Fruit fly (Drosophila melanogaster) whole organism, embryonic: ENCODE measurements around the gene Hexo1.
A peak's percentile ranks its signal among the peaks of the same experiment; 100 is the strongest.

Experiments
- ATbp ChIP-seq: fragments of 200-800 bp; sonication (Bioruptor generic); optimal IDR thresholded peaks from 2 replicates; lab custom pipeline; 2017; ENCODE audit warnings: missing biosample characterization, mild to moderate bottlenecking, missing genetic modification characterization, missing genetic modification reagents
- Antp ChIP-seq: fragments of 200-800 bp; sonication (Bioruptor generic); optimal IDR thresholded peaks from 3 replicates; lab custom pipeline; 2016; ENCODE audit warnings: missing biosample characterization, missing genetic modification characterization
- Atf-2 ChIP-seq: fragments of 200-800 bp; sonication (Bioruptor generic); optimal IDR thresholded peaks from 2 replicates; lab custom pipeline; 2016; ENCODE audit warnings: missing biosample characterization, missing genetic modification characterization
- Blimp-1 ChIP-seq: fragments of 200-800 bp; sonication (Bioruptor generic); optimal IDR thresholded peaks from 3 replicates; lab custom pipeline; 2018; ENCODE audit warnings: missing biosample characterization, missing genetic modification characterization, mild to moderate bottlenecking, moderate library complexity, missing genetic modification reagents
- BtbVII ChIP-seq: fragments of 200-800 bp; sonication (Bioruptor generic); optimal IDR thresholded peaks from 3 replicates; lab custom pipeline; 2017; ENCODE audit warnings: missing biosample characterization, mild to moderate bottlenecking, missing genetic modification characterization
- C15 ChIP-seq: fragments of 200-800 bp; sonication (Bioruptor generic); IDR thresholded peaks from 3 replicates; pipeline ENCODE4 v1.3.6; 2022; ENCODE audit warnings: missing biosample characterization, missing genetic modification characterization
- CG10209 ChIP-seq: fragments of 200-800 bp; sonication (Bioruptor generic); optimal IDR thresholded peaks from 3 replicates; lab custom pipeline; 2017; ENCODE audit warnings: missing biosample characterization, mild to moderate bottlenecking, missing genetic modification characterization, missing genetic modification reagents
- CG10431 ChIP-seq: fragments of 200-800 bp; sonication (Bioruptor generic); optimal IDR thresholded peaks from 3 replicates; lab custom pipeline; 2018; ENCODE audit warnings: missing biosample characterization, mild to moderate bottlenecking, missing genetic modification characterization
- CG12299 ChIP-seq: fragments of 200-800 bp; sonication (Bioruptor generic); optimal IDR thresholded peaks from 2 replicates; lab custom pipeline; 2018; ENCODE audit warnings: missing biosample characterization, mild to moderate bottlenecking, missing genetic modification characterization
- CG12942 ChIP-seq: fragments of 200-800 bp; sonication (Bioruptor generic); optimal IDR thresholded peaks from 3 replicates; lab custom pipeline; 2016; ENCODE audit warnings: missing biosample characterization, missing genetic modification characterization
- CG13123 ChIP-seq: fragments of 200-800 bp; sonication (Bioruptor generic); optimal IDR thresholded peaks from 2 replicates; lab custom pipeline; 2016; ENCODE audit warnings: missing biosample characterization, missing genetic modification characterization
- CG14860 ChIP-seq: fragments of 200-800 bp; sonication (Bioruptor generic); IDR thresholded peaks from 3 replicates; pipeline ENCODE4 v1.3.6; 2022; ENCODE audit warnings: missing biosample characterization, missing genetic modification characterization; ENCODE audit not compliant: partially characterized antibody
- CG15011 ChIP-seq: fragments of 200-800 bp; sonication (Bioruptor generic); optimal IDR thresholded peaks from 3 replicates; lab custom pipeline; 2018; ENCODE audit warnings: missing biosample characterization, mild to moderate bottlenecking, missing genetic modification characterization
- CG15269 ChIP-seq: fragments of 200-800 bp; sonication (Bioruptor generic); optimal IDR thresholded peaks from 2 replicates; lab custom pipeline; 2018; ENCODE audit warnings: missing biosample characterization, mild to moderate bottlenecking, missing genetic modification characterization, moderate library complexity
- CG1603 ChIP-seq: fragments of 200-800 bp; sonication (Bioruptor generic); optimal IDR thresholded peaks from 2 replicates; lab custom pipeline; 2019; ENCODE audit warnings: missing biosample characterization, mild to moderate bottlenecking, missing genetic modification characterization, moderate library complexity
- CG16813 ChIP-seq: fragments of 200-800 bp; sonication (Bioruptor generic); IDR thresholded peaks from 3 replicates; pipeline ENCODE4 v1.3.6; 2022; ENCODE audit warnings: missing biosample characterization, missing genetic modification characterization; ENCODE audit not compliant: partially characterized antibody
- CG17359 ChIP-seq: fragments of 200-800 bp; sonication (Bioruptor generic); optimal IDR thresholded peaks from 3 replicates; lab custom pipeline; 2018; ENCODE audit warnings: missing biosample characterization, mild to moderate bottlenecking, missing genetic modification characterization, moderate library complexity
- CG17385 ChIP-seq: fragments of 200-800 bp; sonication (Bioruptor generic); optimal IDR thresholded peaks from 3 replicates; lab custom pipeline; 2018; ENCODE audit warnings: missing biosample characterization, mild to moderate bottlenecking, missing genetic modification characterization
- CG17912 ChIP-seq: fragments of 200-800 bp; sonication (Bioruptor generic); optimal IDR thresholded peaks from 2 replicates; lab custom pipeline; 2018; ENCODE audit warnings: missing biosample characterization, mild to moderate bottlenecking, missing genetic modification characterization
- CG18476 ChIP-seq: fragments of 200-800 bp; sonication (Bioruptor generic); optimal IDR thresholded peaks from 2 replicates; lab custom pipeline; 2016; ENCODE audit warnings: missing biosample characterization, mild to moderate bottlenecking, missing genetic modification characterization
- CG30403 ChIP-seq: fragments of 200-800 bp; sonication (Bioruptor generic); optimal IDR thresholded peaks from 3 replicates; lab custom pipeline; 2016; ENCODE audit warnings: missing biosample characterization, missing genetic modification characterization
- CG31365 ChIP-seq: fragments of 200-800 bp; sonication (Bioruptor generic); optimal IDR thresholded peaks from 2 replicates; lab custom pipeline; 2018; ENCODE audit warnings: missing biosample characterization, mild to moderate bottlenecking, missing genetic modification characterization
- CG7839 ChIP-seq: fragments of 200-800 bp; sonication (Bioruptor generic); optimal IDR thresholded peaks from 3 replicates; lab custom pipeline; 2018; ENCODE audit warnings: missing biosample characterization, mild to moderate bottlenecking, missing genetic modification characterization, moderate library complexity
- CG8290 ChIP-seq, 3 experiments: fragments of 200-800 bp; sonication (Bioruptor generic); optimal IDR thresholded peaks; 2 replicates each; lab custom pipeline; 2016 to 2019; ENCODE audit warnings: missing biosample characterization in 3 of 3, missing genetic modification characterization in 3 of 3, mild to moderate bottlenecking in 2 of 3, moderate library complexity in 1 of 3
- D19A ChIP-seq: fragments of 200-800 bp; optimal IDR thresholded peaks from 3 replicates; lab custom pipeline; 2019; ENCODE audit warnings: missing biosample characterization, mild to moderate bottlenecking, missing genetic modification characterization, moderate library complexity
- Dfd ChIP-seq, 2 experiments: fragments of >200 bp; optimal IDR thresholded peaks; 2 replicates each; lab custom pipeline; 2017; ENCODE audit warnings: missing biosample characterization in 2 of 2, missing genetic modification characterization in 2 of 2
- Drgx ChIP-seq: fragments of 200-800 bp; sonication (Bioruptor generic); IDR thresholded peaks from 2 replicates; pipeline ENCODE4 v1.3.6; 2022; ENCODE audit warnings: missing biosample characterization, missing genetic modification characterization
- Elba2 ChIP-seq: fragments of 200-800 bp; sonication (Bioruptor generic); optimal IDR thresholded peaks from 3 replicates; lab custom pipeline; 2016; ENCODE audit warnings: missing biosample characterization, missing genetic modification characterization
- Mes4 ChIP-seq: fragments of 200-800 bp; sonication (Bioruptor generic); optimal IDR thresholded peaks from 2 replicates; lab custom pipeline; 2016; ENCODE audit warnings: missing biosample characterization, missing genetic modification characterization
- NC2β ChIP-seq: fragments of 200-800 bp; sonication (Bioruptor generic); optimal IDR thresholded peaks from 2 replicates; lab custom pipeline; 2016; ENCODE audit warnings: missing biosample characterization, missing genetic modification characterization
- Optix ChIP-seq: fragments of 200-800 bp; sonication (Bioruptor generic); IDR thresholded peaks from 3 replicates; pipeline ENCODE4 v1.3.6; 2022; ENCODE audit warnings: missing biosample characterization, missing genetic modification characterization
- Pdp1 ChIP-seq, 2 experiments: fragments of 200-800 bp; sonication (Bioruptor generic); optimal IDR thresholded peaks; 3 replicates each; lab custom pipeline; 2016; ENCODE audit warnings: missing biosample characterization in 2 of 2, missing genetic modification characterization in 2 of 2, mild to moderate bottlenecking in 1 of 2, moderate library complexity in 1 of 2
- Rx ChIP-seq: fragments of 200-800 bp; sonication (Bioruptor generic); IDR thresholded peaks from 2 replicates; pipeline ENCODE4 v1.3.6; 2022; ENCODE audit warnings: missing biosample characterization, missing genetic modification characterization
- ash1 ChIP-seq: fragments of 200-800 bp; sonication (Bioruptor generic); optimal IDR thresholded peaks from 2 replicates; lab custom pipeline; 2018; ENCODE audit warnings: missing biosample characterization, mild to moderate bottlenecking, missing genetic modification characterization
- dysf ChIP-seq: fragments of 200-800 bp; sonication (Bioruptor generic); IDR thresholded peaks from 3 replicates; pipeline ENCODE4 v1.3.6; 2022; ENCODE audit warnings: missing biosample characterization, missing genetic modification characterization
- emc ChIP-seq: fragments of 200-800 bp; sonication (Bioruptor generic); optimal IDR thresholded peaks from 2 replicates; lab custom pipeline; 2016; ENCODE audit warnings: missing biosample characterization, missing genetic modification characterization
- grau ChIP-seq: fragments of 200-800 bp; optimal IDR thresholded peaks from 3 replicates; lab custom pipeline; 2019; ENCODE audit warnings: missing biosample characterization, mild to moderate bottlenecking, missing genetic modification characterization, moderate library complexity
- gsb-n ChIP-seq: fragments of 200-800 bp; sonication (Bioruptor generic); optimal IDR thresholded peaks from 3 replicates; lab custom pipeline; 2018; ENCODE audit warnings: missing biosample characterization, mild to moderate bottlenecking, missing genetic modification characterization
- mld ChIP-seq: fragments of 200-800 bp; sonication (Bioruptor generic); IDR thresholded peaks from 3 replicates; pipeline ENCODE4 v1.3.6; 2022; ENCODE audit warnings: missing biosample characterization, missing genetic modification characterization; ENCODE audit not compliant: partially characterized antibody
- nerfin-2 ChIP-seq: fragments of 200-800 bp; sonication (Bioruptor generic); IDR thresholded peaks from 2 replicates; pipeline ENCODE4 v1.3.6; 2022; ENCODE audit warnings: missing biosample characterization, missing genetic modification characterization; ENCODE audit not compliant: partially characterized antibody
- pho ChIP-seq: fragments of 200-800 bp; sonication (Bioruptor generic); optimal IDR thresholded peaks from 2 replicates; lab custom pipeline; 2016; ENCODE audit warnings: missing biosample characterization, missing genetic modification characterization
- scrt ChIP-seq: fragments of 200-800 bp; sonication (Bioruptor generic); optimal IDR thresholded peaks from 2 replicates; lab custom pipeline; 2018; ENCODE audit warnings: missing biosample characterization, mild to moderate bottlenecking, missing genetic modification characterization, moderate library complexity
- sd ChIP-seq: fragments of 200-800 bp; sonication (Bioruptor generic); optimal IDR thresholded peaks from 3 replicates; lab custom pipeline; 2018; ENCODE audit warnings: missing biosample characterization, mild to moderate bottlenecking, missing genetic modification characterization, moderate library complexity
- sens ChIP-seq: fragments of 200-800 bp; sonication (Bioruptor generic); peaks from one replicate; lab custom pipeline; 2016; ENCODE audit warnings: missing biosample characterization, missing genetic modification characterization
- unpg ChIP-seq: fragments of 200-800 bp; sonication (Bioruptor generic); optimal IDR thresholded peaks from 3 replicates; lab custom pipeline; 2018; ENCODE audit warnings: missing biosample characterization, mild to moderate bottlenecking, missing genetic modification characterization, moderate library complexity
- wek ChIP-seq: fragments of 200-800 bp; sonication (Bioruptor generic); optimal IDR thresholded peaks from 3 replicates; lab custom pipeline; 2018; ENCODE audit warnings: missing biosample characterization, mild to moderate bottlenecking, missing genetic modification characterization, moderate library complexity
- zen2 ChIP-seq: fragments of 200-800 bp; sonication (Bioruptor generic); IDR thresholded peaks from 3 replicates; pipeline ENCODE4 v1.3.6; 2022; ENCODE audit warnings: missing biosample characterization, missing genetic modification characterization; ENCODE audit not compliant: partially characterized antibody
- zfh1 ChIP-seq: fragments of 200-800 bp; sonication (Bioruptor generic); IDR thresholded peaks from 3 replicates; pipeline ENCODE4 v1.3.6; 2022; ENCODE audit warnings: missing biosample characterization, missing genetic modification characterization
- zfh2 ChIP-seq: fragments of 200-800 bp; sonication (Bioruptor generic); optimal IDR thresholded peaks from 2 replicates; lab custom pipeline; 2016; ENCODE audit warnings: missing biosample characterization, missing genetic modification characterization

Gene Hexo1

dm6 chr3L:4288591-4289056 is at the start of gene Hexo1 (continued):
- TF ChIP-seq CG17385 (GFP tag; lab: Kevin White, UChicago) (peak; percentile 36), CG17359 (peak; percentile 40), dysf (GFP tag; lab: Robert Waterston, UW) (peak; percentile 50; the same call in 2 of the 3 replicates), mld (GFP tag; lab: Robert Waterston, UW) (no peak), unpg (GFP tag; lab: Kevin White, UChicago) (peak; percentile 36), CG12299 (no peak), zfh2 (GFP tag; lab: Kevin White, UChicago) (no peak), CG31365 (tag; lab: Kevin White, UChicago) (no peak), CG7839 (tag; lab: Kevin White, UChicago) (peak; percentile 47), CG10431 (no peak), wek (GFP tag; lab: Kevin White, UChicago) (no peak), Blimp-1 (peak; percentile 11), CG10209 (no peak), zen2 (no peak), Mes4 (GFP tag; lab: Kevin White, UChicago) (no peak), Drgx (GFP tag; lab: Robert Waterston, UW) (0 out of 2 replicates have a peak, but pooled peaks have one; percentile 15), sens (GFP tag; lab: Kevin White, UChicago) (peak; percentile 21), Optix (GFP tag; lab: Robert Waterston, UW) (no peak), CG14860 (GFP tag; lab: Robert Waterston, UW) (no peak), emc (GFP tag; lab: Kevin White, UChicago) (no peak), Dfd (GFP tag; optimal IDR thresholded peaks at IDR 0.05; lab: Kevin White, UChicago) (no peak), pho (GFP tag; lab: Kevin White, UChicago) (no peak), gsb-n (tag; lab: Kevin White, UChicago) (no peak), ash1 (GFP tag; lab: Kevin White, UChicago) (no peak), Rx (GFP tag; lab: Robert Waterston, UW) (no peak), Atf-2 (GFP tag; lab: Kevin White, UChicago) (no peak), scrt (GFP tag; lab: Kevin White, UChicago) (no peak), C15 (no peak), sd (tag; lab: Kevin White, UChicago) (peak; percentile 19), CG15269 (tag; lab: Kevin White, UChicago) (peak; percentile 65), Pdp1 (GFP tag; optimal IDR thresholded peaks at IDR 0.05; lab: Kevin White, UChicago) (peak in 1 of 2 experiments; percentile 23), BtbVII (GFP tag; lab: Kevin White, UChicago) (peak; percentile 21), ATbp (peak; percentile 40), CG17912 (GFP tag; lab: Kevin White, UChicago) (no peak), CG18476 (no peak), Antp (GFP tag; lab: Kevin White, UChicago) (no peak), CG8290 (GFP tag; optimal IDR thresholded peaks at IDR 0.05; lab: Kevin White, UChicago) (no peak), CG8290 (tag; optimal IDR thresholded peaks at IDR 0.05; lab: Kevin White, UChicago) (peak in 1 of 2 experiments; percentile 51), D19A (tag; lab: Kevin White, UChicago) (peak; percentile 97), CG30403 (GFP tag; lab: Kevin White, UChicago) (peak; percentile 37), nerfin-2 (GFP tag; lab: Robert Waterston, UW) (no peak), CG15011 (GFP tag; lab: Kevin White, UChicago) (no peak), zfh1 (GFP tag; lab: Robert Waterston, UW) (no peak), grau (tag; lab: Kevin White, UChicago) (peak; percentile 39), CG12942 (no peak), CG13123 (GFP tag; lab: Kevin White, UChicago) (no peak), CG1603 (peak; percentile 23), NC2β (GFP tag; lab: Kevin White, UChicago) (no peak), Elba2 (GFP tag; lab: Kevin White, UChicago) (no peak), CG16813 (GFP tag; lab: Robert Waterston, UW) (no peak)
